Worm (Caenorhabditis elegans): ENCODE results near the gene hpo-10.

hpo-10 gene

DNA sequence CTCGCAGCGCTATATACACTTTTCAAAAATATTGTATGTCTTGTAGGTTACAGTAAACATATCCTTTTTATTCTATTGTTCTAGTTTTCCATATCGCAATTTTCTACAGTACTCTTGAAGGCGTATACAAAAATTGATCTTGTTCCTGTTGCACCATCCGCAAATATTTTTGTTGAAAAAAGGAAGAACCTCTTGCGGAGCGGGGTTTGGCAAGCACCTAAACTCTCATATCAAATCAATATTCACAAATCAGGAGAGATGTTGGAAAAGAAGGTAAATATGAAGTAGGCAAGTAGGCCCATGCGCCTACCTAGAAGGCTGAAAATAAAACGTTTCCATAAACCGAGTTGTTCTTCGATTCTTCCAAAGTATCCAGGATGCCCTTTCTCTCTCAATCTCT is 4.7 kb downstream of the hpo-10 start, which contains the start of gene C28H8.5:
Gene C28H8.5, plus strand, starts transcription at position 301 of the 400 bp plus-strand sequence.
- TF ChIP-seq snpc-4 (tag; optimal IDR thresholded peaks at IDR 0.05) = no peak
- no peak for TF ChIP-seq ztf-11 (tag; optimal IDR thresholded peaks at IDR 0.05)
- no peak for TF ChIP-seq pha-4 (tag; optimal IDR thresholded peaks at IDR 0.05)
- TF ChIP-seq nhr-28 (tag; optimal IDR thresholded peaks at IDR 0.05) = no peak
- no peak for TF ChIP-seq R02D3.7 (tag; optimal IDR thresholded peaks at IDR 0.05)
- TF ChIP-seq nhr-25 (tag; optimal IDR thresholded peaks at IDR 0.05) = no peak
- no peak for TF ChIP-seq egl-5 (tag; optimal IDR thresholded peaks at IDR 0.05)
- no peak for TF ChIP-seq lsy-12 (tag; optimal IDR thresholded peaks at IDR 0.05)
- TF ChIP-seq ama-1 (optimal IDR thresholded peaks at IDR 0.05) = no peak
- no peak for TF ChIP-seq pqm-1 (tag; optimal IDR thresholded peaks at IDR 0.05)
- no peak for TF ChIP-seq elt-2 (tag; optimal IDR thresholded peaks at IDR 0.05)
- TF ChIP-seq fkh-10 (GFP tag; optimal IDR thresholded peaks at IDR 0.05) = no peak
- no peak for TF ChIP-seq ceh-16 (tag; optimal IDR thresholded peaks at IDR 0.05)

DNA sequence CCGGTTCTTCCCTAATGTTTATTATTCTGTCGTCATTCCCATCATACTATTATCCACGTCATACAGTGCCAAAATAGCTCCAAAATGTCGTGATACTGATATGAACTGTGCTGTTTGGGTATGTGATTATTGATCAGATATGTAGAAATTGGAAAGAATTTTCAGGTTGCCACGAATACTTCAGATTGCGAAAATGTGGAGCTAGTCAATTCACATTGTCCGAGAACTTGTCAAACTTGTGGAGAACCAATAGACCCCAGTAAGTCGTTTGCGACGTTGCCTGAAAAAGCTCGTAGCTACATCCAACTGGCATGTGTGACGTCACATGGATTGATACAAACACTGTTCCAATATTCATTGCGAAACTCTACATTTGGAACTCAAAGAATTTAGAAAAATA is 5.2 kb downstream of the hpo-10 start:
- TF ChIP-seq unc-62 (GFP tag; optimal IDR thresholded peaks at IDR 0.05) (no peak), elt-3 (tag; optimal IDR thresholded peaks at IDR 0.05) (no peak), fos-1 (tag; optimal IDR thresholded peaks at IDR 0.05) (no peak), ZK546.5 (tag; optimal IDR thresholded peaks at IDR 0.05) (no peak), jun-1 (tag; optimal IDR thresholded peaks at IDR 0.05) (no peak), daf-12 (tag; optimal IDR thresholded peaks at IDR 0.05) (no peak), mdl-1 (tag; optimal IDR thresholded peaks at IDR 0.05) (no peak), fkh-2 (tag; optimal IDR thresholded peaks at IDR 0.05) (no peak), pqm-1 (tag; optimal IDR thresholded peaks at IDR 0.05) (no peak), pha-4 (tag; optimal IDR thresholded peaks at IDR 0.05) (no peak), nhr-11 (tag; optimal IDR thresholded peaks at IDR 0.05) (no peak), unc-39 (tag; optimal IDR thresholded peaks at IDR 0.05) (no peak), lsy-12 (tag; optimal IDR thresholded peaks at IDR 0.05) (no peak), aly-2 (tag; optimal IDR thresholded peaks at IDR 0.05) (no peak)

- TF ChIP-seq egl-5 (tag; optimal IDR thresholded peaks at IDR 0.05) (no peak), elt-3 (tag; optimal IDR thresholded peaks at IDR 0.05) (no peak), R02D3.7 (tag; optimal IDR thresholded peaks at IDR 0.05) (no peak)
Observed at ce11 chrIII:5886893-5887292, 7.6 kb downstream of the hpo-10 start, which contains the start of gene C28H8.7. C28H8.7 (minus strand) TSS chrIII:5886993.

ce11 chrIII:5888675-5889074 is 9.4 kb downstream of the hpo-10 start, which contains the start of gene C28H8.8:
C28H8.8 (minus strand) TSS chrIII:5888775.
- TF ChIP-seq lin-39 (tag; optimal IDR thresholded peaks at IDR 0.05) = no peak
- no peak for TF ChIP-seq jun-1 (tag; optimal IDR thresholded peaks at IDR 0.05)
- TF ChIP-seq zag-1 (tag; optimal IDR thresholded peaks at IDR 0.05) = no peak
- no peak for TF ChIP-seq nhr-77 (tag; optimal IDR thresholded peaks at IDR 0.05)

DNA sequence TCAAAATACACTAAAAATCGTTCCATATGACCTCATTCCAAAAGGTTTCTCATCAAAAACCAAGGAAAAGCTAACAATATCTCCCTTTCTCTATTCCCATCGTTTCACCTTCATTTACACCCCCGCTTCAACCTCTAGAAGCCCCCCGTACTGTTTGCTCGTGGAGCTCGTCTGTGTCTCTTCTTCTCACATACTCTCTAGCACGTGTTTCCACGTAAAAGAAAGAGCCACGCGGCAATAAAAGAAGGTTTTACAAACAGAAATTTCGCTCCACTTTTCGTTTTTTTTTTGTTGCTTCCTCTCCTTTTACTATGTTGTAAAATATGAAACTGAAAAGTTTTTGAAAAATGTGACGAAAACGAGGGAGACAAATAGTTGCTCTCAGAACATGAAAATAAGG is 13.6 kb downstream of the hpo-10 start:
- TF ChIP-seq pha-4 (tag; optimal IDR thresholded peaks at IDR 0.05) (peak; percentile 59), pqm-1 (tag; optimal IDR thresholded peaks at IDR 0.05) (no peak)

ce11 chrIII:5895913-5896312 is 16.6 kb downstream of the hpo-10 start, which contains the start of gene pxl-1:
pxl-1 (minus strand) TSS chrIII:5896013.
- TF ChIP-seq nfya-1 (tag; optimal IDR thresholded peaks at IDR 0.05; ENCODE audit: insufficient read depth) = no peak
- TF ChIP-seq unc-62 (GFP tag; optimal IDR thresholded peaks at IDR 0.05) = no peak
- TF ChIP-seq R02D3.7 (tag; optimal IDR thresholded peaks at IDR 0.05) = no peak
- TF ChIP-seq hmg-11 (tag; optimal IDR thresholded peaks at IDR 0.05) = no peak
- no peak for TF ChIP-seq aly-2 (tag; optimal IDR thresholded peaks at IDR 0.05)
- TF ChIP-seq nhr-67 (tag; optimal IDR thresholded peaks at IDR 0.05) = no peak
- TF ChIP-seq egl-5 (tag; optimal IDR thresholded peaks at IDR 0.05) = no peak
- no peak for TF ChIP-seq ztf-4 (tag; optimal IDR thresholded peaks at IDR 0.05)
- TF ChIP-seq ztf-11 (tag; optimal IDR thresholded peaks at IDR 0.05) = no peak
- TF ChIP-seq fkh-10 (GFP tag; optimal IDR thresholded peaks at IDR 0.05) = no peak
- no peak for TF ChIP-seq zag-1 (tag; optimal IDR thresholded peaks at IDR 0.05)
- TF ChIP-seq nhr-43 (tag; optimal IDR thresholded peaks at IDR 0.05; ENCODE audit: poor library complexity, severe bottlenecking) = no peak
- TF ChIP-seq ZK546.5 (tag; optimal IDR thresholded peaks at IDR 0.05) = no peak
- TF ChIP-seq nhr-28 (tag; optimal IDR thresholded peaks at IDR 0.05) = no peak
- TF ChIP-seq elt-3 (tag; optimal IDR thresholded peaks at IDR 0.05) = no peak
- no peak for TF ChIP-seq elt-1 (tag; optimal IDR thresholded peaks at IDR 0.05)

Data from whole organism, L3 larva.